Worm (Caenorhabditis elegans) whole organism, L4 larva: ENCODE results near the gene Y45F3A.5.
A peak's percentile ranks its signal among the peaks of the same experiment; 100 is the strongest.

Experiments
- F26F4.8 ChIP-seq: fragments of 200-800 bp; sonication (Bioruptor generic); conservative IDR thresholded peaks from 2 replicates; pipeline ENCODE4 v1.3.6; 2022; ENCODE audit warnings: missing genetic modification characterization, missing compliant biosample characterization
- T20F7.1 ChIP-seq: fragments of 200-800 bp; sonication (Bioruptor generic); optimal IDR thresholded peaks from 2 replicates; lab custom pipeline; 2018; ENCODE audit warnings: mild to moderate bottlenecking, missing genetic modification characterization, missing compliant biosample characterization
- Y5F2A.4 ChIP-seq: fragments of 200-800 bp; sonication (Bioruptor generic); optimal IDR thresholded peaks from 2 replicates; lab custom pipeline; 2018; ENCODE audit warnings: mild to moderate bottlenecking, missing genetic modification characterization, missing compliant biosample characterization
- Y75B8A.6 ChIP-seq: fragments of 200-800 bp; sonication (Bioruptor generic); IDR thresholded peaks from 2 replicates; pipeline ENCODE4 v1.3.6; 2022; ENCODE audit warnings: missing genetic modification reagents, missing genetic modification characterization, missing compliant biosample characterization
- ZK546.5 ChIP-seq, 2 experiments: sonication (generic microtip); optimal IDR thresholded peaks; 2 replicates each; lab custom pipeline; 2017; ENCODE audit warnings: missing biosample characterization in 2 of 2, missing genetic modification characterization in 2 of 2
- aha-1 ChIP-seq: fragments of 150-350 bp; peaks from one replicate; lab custom pipeline; 2014; ENCODE audit warnings: missing biosample characterization, missing genetic modification characterization
- ceh-32 ChIP-seq: sonication (generic microtip); optimal IDR thresholded peaks from 2 replicates; lab custom pipeline; 2016; ENCODE audit warnings: mild to moderate bottlenecking, missing genetic modification characterization, missing compliant biosample characterization; ENCODE audit not compliant: poor library complexity
- ceh-82 ChIP-seq: sonication (generic microtip); optimal IDR thresholded peaks from 2 replicates; lab custom pipeline; 2017; ENCODE audit warnings: missing biosample characterization, missing genetic modification characterization
- cey-2 ChIP-seq: sonication (generic microtip); optimal IDR thresholded peaks from 3 replicates; lab custom pipeline; 2017; ENCODE audit warnings: missing genetic modification characterization, mild to moderate bottlenecking, missing compliant biosample characterization, antibody characterized with exemption, borderline replicate concordance; ENCODE audit not compliant: insufficient read depth
- daf-16 ChIP-seq, 3 experiments: sonication (generic microtip); optimal IDR thresholded peaks; 2 replicates each; lab custom pipeline; 2016 to 2017; ENCODE audit warnings: missing genetic modification characterization in 3 of 3, missing genetic modification reagents in 3 of 3, mild to moderate bottlenecking in 2 of 3, missing compliant biosample characterization in 2 of 3, missing biosample characterization in 1 of 3, moderate library complexity in 1 of 3
- daf-19 ChIP-seq: fragments of 200-800 bp; sonication (Bioruptor generic); conservative IDR thresholded peaks from 2 replicates; pipeline ENCODE4 v1.3.6; 2022; ENCODE audit warnings: missing genetic modification characterization, missing compliant biosample characterization
- dve-1 ChIP-seq: sonication (generic microtip); optimal IDR thresholded peaks from 2 replicates; lab custom pipeline; 2017; ENCODE audit warnings: antibody characterized with exemption, mild to moderate bottlenecking, missing genetic modification characterization, missing compliant biosample characterization; ENCODE audit not compliant: insufficient read depth
- hlh-11 ChIP-seq: fragments of 200-800 bp; sonication (Bioruptor generic); optimal IDR thresholded peaks from 2 replicates; lab custom pipeline; 2018; ENCODE audit warnings: mild to moderate bottlenecking, missing genetic modification characterization, missing compliant biosample characterization
- hmg-1.1 ChIP-seq: fragments of 200-800 bp; sonication (Bioruptor generic); IDR thresholded peaks from 2 replicates; pipeline ENCODE4 v1.3.6; 2022; ENCODE audit warnings: missing genetic modification reagents, missing genetic modification characterization, missing compliant biosample characterization
- lsy-2 ChIP-seq, 2 experiments: fragments of 150-350 bp in 1 of 2; sonication (generic microtip) in 1 of 2; optimal IDR thresholded peaks; 2 replicates each; lab custom pipeline; 2014 to 2017; ENCODE audit warnings: missing biosample characterization in 2 of 2, missing genetic modification characterization in 2 of 2
- madf-9 ChIP-seq: fragments of 200-800 bp; sonication (Bioruptor generic); conservative IDR thresholded peaks from 2 replicates; pipeline ENCODE4 v1.3.6; 2022; ENCODE audit warnings: missing genetic modification reagents, missing genetic modification characterization, missing compliant biosample characterization
- mdt-29 ChIP-seq: fragments of 200-800 bp; sonication (Bioruptor generic); IDR thresholded peaks from 2 replicates; pipeline ENCODE4 v1.3.6; 2022; ENCODE audit warnings: missing genetic modification reagents, missing genetic modification characterization, missing compliant biosample characterization
- mxl-2 ChIP-seq: fragments of 200-800 bp; sonication (Bioruptor generic); conservative IDR thresholded peaks from 2 replicates; pipeline ENCODE4 v1.3.6; 2022; ENCODE audit warnings: missing genetic modification reagents, missing genetic modification characterization, missing compliant biosample characterization
- mxl-3 ChIP-seq: fragments of 200-800 bp; sonication (Bioruptor generic); optimal IDR thresholded peaks from 2 replicates; lab custom pipeline; 2018; ENCODE audit warnings: mild to moderate bottlenecking, missing genetic modification characterization, missing compliant biosample characterization
- nhr-10 ChIP-seq: fragments of 150-350 bp; optimal IDR thresholded peaks from 2 replicates; lab custom pipeline; 2014; ENCODE audit warnings: missing biosample characterization, missing genetic modification characterization
- nhr-25 ChIP-seq: sonication (generic microtip); optimal IDR thresholded peaks from 2 replicates; lab custom pipeline; 2017; ENCODE audit warnings: missing genetic modification characterization, mild to moderate bottlenecking, missing compliant biosample characterization, antibody characterized with exemption, moderate library complexity, borderline replicate concordance; ENCODE audit not compliant: insufficient read depth
- nhr-28 ChIP-seq: fragments of 150-350 bp; optimal IDR thresholded peaks from 2 replicates; lab custom pipeline; 2014; ENCODE audit warnings: missing biosample characterization, missing genetic modification characterization
- nhr-6 ChIP-seq: fragments of 150-350 bp; optimal IDR thresholded peaks from 2 replicates; lab custom pipeline; 2014; ENCODE audit warnings: missing biosample characterization, missing genetic modification characterization
- nhr-77 ChIP-seq: fragments of 150-350 bp; optimal IDR thresholded peaks from 2 replicates; lab custom pipeline; 2014; ENCODE audit warnings: missing biosample characterization, missing genetic modification characterization
- pha-4 ChIP-seq, 2 experiments: fragments of 150-350 bp in 1 of 2; fragments of 200-800 bp in 1 of 2; sonication (Bioruptor generic) in 1 of 2; IDR thresholded peaks in 1 of 2; optimal IDR thresholded peaks in 1 of 2; 2 replicates each; pipeline versions ENCODE4 v1.3.6 to Lab custom; 2014 to 2022; ENCODE audit warnings: missing genetic modification characterization in 2 of 2, missing genetic modification reagents in 2 of 2, missing biosample characterization in 1 of 2, missing compliant biosample characterization in 1 of 2
- rbr-2 ChIP-seq: sonication (generic microtip); optimal IDR thresholded peaks from 2 replicates; lab custom pipeline; 2016; ENCODE audit warnings: missing genotype, missing genetic modification characterization, missing compliant biosample characterization
- sdz-12 ChIP-seq: fragments of 200-800 bp; sonication (Bioruptor generic); optimal IDR thresholded peaks from 2 replicates; lab custom pipeline; 2018; ENCODE audit warnings: mild to moderate bottlenecking, missing genetic modification characterization, missing compliant biosample characterization
- set-16 ChIP-seq: fragments of 200-800 bp; sonication (Bioruptor generic); IDR thresholded peaks from 2 replicates; pipeline ENCODE4 v1.3.6; 2022; ENCODE audit warnings: missing genetic modification reagents, missing genetic modification characterization, missing compliant biosample characterization
- snpc-1.2 ChIP-seq: fragments of 200-800 bp; sonication (Bioruptor generic); IDR thresholded peaks from 2 replicates; pipeline ENCODE4 v1.3.6; 2022; ENCODE audit warnings: missing genetic modification reagents, missing genetic modification characterization, missing compliant biosample characterization
- snpc-4 ChIP-seq: fragments of 150-350 bp; optimal IDR thresholded peaks from 2 replicates; lab custom pipeline; 2014; ENCODE audit warnings: missing biosample characterization, missing genetic modification characterization
- tra-1 ChIP-seq: fragments of 200-800 bp; sonication (Bioruptor generic); IDR thresholded peaks from 2 replicates; pipeline ENCODE4 v1.3.6; 2022; ENCODE audit warnings: missing genetic modification reagents, missing genetic modification characterization, missing compliant biosample characterization
- unc-62 ChIP-seq, 3 experiments: fragments of 150-350 bp in 1 of 3; sonication (generic microtip); optimal IDR thresholded peaks in 2 of 3; peaks in 1 of 3; 1 replicate in 1 of 3; 2 replicates in 2 of 3; lab custom pipeline; 2014 to 2017; ENCODE audit warnings: missing biosample characterization in 3 of 3, missing genetic modification characterization in 3 of 3, missing genetic modification reagents in 3 of 3, missing genotype in 1 of 3
- zfp-2 ChIP-seq: sonication (generic microtip); optimal IDR thresholded peaks from 2 replicates; lab custom pipeline; 2016; ENCODE audit warnings: mild to moderate bottlenecking, missing genetic modification characterization, missing compliant biosample characterization
- zfp-3 ChIP-seq: fragments of 200-800 bp; sonication (Bioruptor generic); conservative IDR thresholded peaks from 2 replicates; pipeline ENCODE4 v1.3.6; 2022; ENCODE audit warnings: missing genetic modification reagents, missing genetic modification characterization, missing compliant biosample characterization

Y45F3A.5 gene

ce11 chrIII:10631870-10632509 is 45.8 kb upstream of the Y45F3A.5 start:
- TF ChIP-seq ceh-32 (tag; lab: Kevin White, UChicago) (no peak), Y75B8A.6 (GFP tag; lab: Robert Waterston, UW) (no peak), hmg-1.1 (GFP tag; lab: Robert Waterston, UW) (no peak), zfp-2 (tag; lab: Kevin White, UChicago) (no peak), mxl-2 (GFP tag; lab: Robert Waterston, UW) (no peak), daf-19 (GFP tag; lab: Robert Waterston, UW) (no peak), aha-1 (peak; percentile 53), ZK546.5 (tag; optimal IDR thresholded peaks at IDR 0.05; lab: Kevin White, UChicago) (no peak), T20F7.1 (GFP tag; lab: Kevin White, UChicago) (no peak), zfp-3 (GFP tag; lab: Robert Waterston, UW) (no peak), sdz-12 (no peak), pha-4 (GFP tag; IDR thresholded peaks at IDR 0.05; lab: Robert Waterston, UW) (no peak), pha-4 (tag; optimal IDR thresholded peaks at IDR 0.05; lab: Kevin White, UChicago) (no peak), unc-62 (GFP tag; optimal IDR thresholded peaks at IDR 0.05 in 1 of 2; lab: Kevin White, UChicago) (peak in 1 of 2 experiments; percentile 72), unc-62 (tag; optimal IDR thresholded peaks at IDR 0.05; lab: Kevin White, UChicago) (no peak), Y5F2A.4 (GFP tag; lab: Kevin White, UChicago) (no peak)

DNA sequence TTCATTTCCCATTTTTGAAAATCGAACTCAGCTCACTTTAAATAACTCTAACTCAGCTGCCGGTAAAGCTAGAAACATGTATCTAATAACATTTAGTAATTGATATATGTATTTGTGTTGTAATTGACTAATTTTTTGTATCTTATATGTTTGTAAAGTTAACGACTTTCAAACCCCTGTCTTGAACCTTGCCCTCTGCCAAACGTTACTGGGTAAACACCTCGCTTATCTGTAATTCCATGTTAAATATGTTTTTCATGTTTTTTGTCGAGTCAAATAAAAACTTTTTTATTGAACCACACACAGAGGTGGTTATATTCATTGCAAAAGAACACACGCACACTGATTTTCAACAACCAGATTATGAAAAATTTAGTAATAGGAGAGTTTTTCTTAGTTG is 43.7 kb upstream of the Y45F3A.5 start:
- TF ChIP-seq nhr-25 (tag; lab: Kevin White, UChicago) (peak; percentile 22), set-16 (GFP tag; lab: Robert Waterston, UW) (no peak), tra-1 (GFP tag; lab: Robert Waterston, UW) (no peak), ceh-82 (tag; lab: Kevin White, UChicago) (no peak), dve-1 (tag; lab: Kevin White, UChicago) (peak; percentile 19), lsy-2 (tag; optimal IDR thresholded peaks at IDR 0.05; lab: Kevin White, UChicago) (peak in 1 of 2 experiments; percentile 35), daf-16 (GFP tag; optimal IDR thresholded peaks at IDR 0.05; lab: Kevin White, UChicago) (no peak), daf-16 (tag; optimal IDR thresholded peaks at IDR 0.05; lab: Kevin White, UChicago) (peak; percentile 92), hlh-11 (tag; lab: Kevin White, UChicago) (peak; percentile 12), nhr-77 (tag; lab: Kevin White, UChicago) (peak; percentile 4), aha-1 (peak; percentile 68), madf-9 (GFP tag; lab: Robert Waterston, UW) (no peak)
- TF ChIP-seq, all 104 proteins: peak for 7

- TF ChIP-seq cey-2 (no peak), F26F4.8 (GFP tag; lab: Robert Waterston, UW) (no peak), snpc-4 (tag; lab: Kevin White, UChicago) (no peak), snpc-1.2 (no peak), zfp-3 (GFP tag; lab: Robert Waterston, UW) (no peak), mdt-29 (GFP tag; lab: Robert Waterston, UW) (no peak), rbr-2 (no peak), unc-62 (GFP tag; optimal IDR thresholded peaks at IDR 0.05 in 1 of 2; lab: Kevin White, UChicago) (no peak), unc-62 (tag; optimal IDR thresholded peaks at IDR 0.05; lab: Kevin White, UChicago) (no peak), nhr-10 (tag; lab: Kevin White, UChicago) (no peak), nhr-6 (tag; lab: Kevin White, UChicago) (no peak), mxl-3 (GFP tag; lab: Kevin White, UChicago) (no peak), nhr-28 (tag; lab: Kevin White, UChicago) (no peak)
Observed at ce11 chrIII:10629043-10629442, 42.9 kb upstream of the Y45F3A.5 start, which contains the start of gene swt-4. Gene swt-4 (minus strand): TSS chrIII:10629143.
